Worm (Caenorhabditis elegans) whole organism, late embryonic: ENCODE data around the gene F49C12.5.
"Not testable (repeated sequence)": the region's sequence is repeated elsewhere in the genome, so short reads cannot be mapped to it uniquely, and the experiment has no call there.

Experiments
- C08G9.2 ChIP-seq: sonication (generic microtip); optimal IDR thresholded peaks from 2 replicates; lab custom pipeline; 2016; ENCODE audit warnings: mild to moderate bottlenecking, missing genetic modification characterization, moderate library complexity, missing compliant biosample characterization
- C38D4.7 ChIP-seq: fragments of 200-800 bp; sonication (Bioruptor generic); optimal IDR thresholded peaks from 2 replicates; lab custom pipeline; 2018; ENCODE audit warnings: mild to moderate bottlenecking, missing genetic modification characterization, moderate library complexity, missing compliant biosample characterization
- F13H6.1 ChIP-seq: sonication (generic microtip); optimal IDR thresholded peaks from 2 replicates; lab custom pipeline; 2016; ENCODE audit warnings: missing genetic modification characterization, missing compliant biosample characterization
- K02D7.2 ChIP-seq: sonication (generic microtip); optimal IDR thresholded peaks from 2 replicates; lab custom pipeline; 2017; ENCODE audit warnings: mild to moderate bottlenecking, missing genetic modification characterization, missing compliant biosample characterization
- K09A11.1 ChIP-seq: sonication (generic microtip); optimal IDR thresholded peaks from 2 replicates; lab custom pipeline; 2017; ENCODE audit warnings: antibody characterized with exemption, mild to moderate bottlenecking, missing genetic modification characterization, missing compliant biosample characterization; ENCODE audit not compliant: insufficient read depth
- T23F11.4 ChIP-seq: fragments of 200-800 bp; sonication (Bioruptor generic); optimal IDR thresholded peaks from 2 replicates; lab custom pipeline; 2018; ENCODE audit warnings: mild to moderate bottlenecking, missing genetic modification characterization, missing compliant biosample characterization
- ama-1 ChIP-seq: fragments of 150-350 bp; optimal IDR thresholded peaks from 2 replicates; lab custom pipeline; 2014
- ceh-18 ChIP-seq: sonication (generic microtip); optimal IDR thresholded peaks from 2 replicates; lab custom pipeline; 2016; ENCODE audit warnings: missing genetic modification characterization, missing compliant biosample characterization
- ceh-2 ChIP-seq: sonication (generic microtip); optimal IDR thresholded peaks from 2 replicates; lab custom pipeline; 2016; ENCODE audit warnings: missing genotype, missing genetic modification characterization, missing compliant biosample characterization
- ceh-22 ChIP-seq: sonication (generic microtip); optimal IDR thresholded peaks from 2 replicates; lab custom pipeline; 2017; ENCODE audit warnings: missing biosample characterization, missing genetic modification characterization
- ceh-24 ChIP-seq: sonication (generic microtip); optimal IDR thresholded peaks from 2 replicates; lab custom pipeline; 2016; ENCODE audit warnings: mild to moderate bottlenecking, missing genetic modification characterization, missing compliant biosample characterization
- ceh-30 ChIP-seq: fragments of 150-350 bp; optimal IDR thresholded peaks from 2 replicates; lab custom pipeline; 2014; ENCODE audit warnings: missing biosample characterization, missing genetic modification characterization
- ceh-31 ChIP-seq: sonication (generic microtip); optimal IDR thresholded peaks from 2 replicates; lab custom pipeline; 2016; ENCODE audit warnings: missing genetic modification characterization, missing compliant biosample characterization
- ceh-34 ChIP-seq: sonication (generic microtip); optimal IDR thresholded peaks from 2 replicates; lab custom pipeline; 2016; ENCODE audit warnings: mild to moderate bottlenecking, missing genetic modification characterization, missing compliant biosample characterization
- ceh-45 ChIP-seq: fragments of 200-800 bp; sonication (Bioruptor generic); IDR thresholded peaks from 2 replicates; pipeline ENCODE4 v1.3.6; 2022; ENCODE audit warnings: missing genetic modification reagents, missing genetic modification characterization, missing compliant biosample characterization
- ceh-48 ChIP-seq: sonication (generic microtip); optimal IDR thresholded peaks from 2 replicates; lab custom pipeline; 2016; ENCODE audit warnings: missing genetic modification characterization, inconsistent platforms, missing compliant biosample characterization
- ceh-6 ChIP-seq: fragments of 200-800 bp; sonication (Bioruptor generic); optimal IDR thresholded peaks from 2 replicates; lab custom pipeline; 2018; ENCODE audit warnings: mild to moderate bottlenecking, missing genetic modification characterization, missing compliant biosample characterization
- che-1 ChIP-seq: sonication (generic microtip); optimal IDR thresholded peaks from 2 replicates; lab custom pipeline; 2016; ENCODE audit warnings: mild to moderate bottlenecking, missing genetic modification characterization, missing compliant biosample characterization
- dmd-4 ChIP-seq: sonication (generic microtip); optimal IDR thresholded peaks from 2 replicates; lab custom pipeline; 2016; ENCODE audit warnings: borderline replicate concordance, missing genetic modification characterization, missing compliant biosample characterization
- dve-1 ChIP-seq: sonication (generic microtip); optimal IDR thresholded peaks from 2 replicates; lab custom pipeline; 2017; ENCODE audit warnings: antibody characterized with exemption, mild to moderate bottlenecking, missing genetic modification characterization, missing compliant biosample characterization
- elt-2 ChIP-seq: sonication (generic microtip); optimal IDR thresholded peaks from 2 replicates; lab custom pipeline; 2016; ENCODE audit warnings: missing genetic modification reagents, missing genetic modification characterization, missing compliant biosample characterization
- elt-4 ChIP-seq: sonication (generic microtip); optimal IDR thresholded peaks from 2 replicates; lab custom pipeline; 2016; ENCODE audit warnings: missing genetic modification characterization, missing compliant biosample characterization
- fax-1 ChIP-seq: sonication (generic microtip); optimal IDR thresholded peaks from 2 replicates; lab custom pipeline; 2016; ENCODE audit warnings: missing genotype, missing genetic modification characterization, missing compliant biosample characterization
- fkh-6 ChIP-seq: sonication (generic microtip); optimal IDR thresholded peaks from 2 replicates; lab custom pipeline; 2016; ENCODE audit warnings: missing genetic modification characterization, missing compliant biosample characterization
- gmeb-2 ChIP-seq: sonication (generic microtip); optimal IDR thresholded peaks from 2 replicates; lab custom pipeline; 2016; ENCODE audit warnings: missing genetic modification characterization, inconsistent platforms, missing compliant biosample characterization
- hlh-13 ChIP-seq: fragments of 200-800 bp; sonication (Bioruptor generic); optimal IDR thresholded peaks from 2 replicates; lab custom pipeline; 2018; ENCODE audit warnings: mild to moderate bottlenecking, missing genetic modification characterization, missing compliant biosample characterization
- hlh-15 ChIP-seq: sonication (generic microtip); optimal IDR thresholded peaks from 2 replicates; lab custom pipeline; 2016; ENCODE audit warnings: missing genetic modification characterization, missing compliant biosample characterization
- hlh-30 ChIP-seq: sonication (generic microtip); optimal IDR thresholded peaks from 2 replicates; lab custom pipeline; 2017; ENCODE audit warnings: antibody characterized with exemption, missing genetic modification characterization, missing compliant biosample characterization; ENCODE audit not compliant: insufficient read depth
- hlh-6 ChIP-seq: sonication (generic microtip); optimal IDR thresholded peaks from 2 replicates; lab custom pipeline; 2016; ENCODE audit warnings: missing genotype, missing genetic modification characterization, missing compliant biosample characterization
- hlh-8 ChIP-seq: sonication (generic microtip); optimal IDR thresholded peaks from 2 replicates; lab custom pipeline; 2016; ENCODE audit warnings: missing genotype, missing genetic modification characterization, missing compliant biosample characterization
- lim-6 ChIP-seq: sonication (generic microtip); optimal IDR thresholded peaks from 2 replicates; lab custom pipeline; 2016; ENCODE audit warnings: missing genetic modification characterization, missing compliant biosample characterization
- lin-11 ChIP-seq: fragments of 200-800 bp; sonication (Bioruptor generic); optimal IDR thresholded peaks from 2 replicates; lab custom pipeline; 2018; ENCODE audit warnings: mild to moderate bottlenecking, missing genetic modification characterization, missing compliant biosample characterization
- madf-2 ChIP-seq: sonication (generic microtip); optimal IDR thresholded peaks from 2 replicates; lab custom pipeline; 2017; ENCODE audit warnings: missing genetic modification characterization, missing compliant biosample characterization
- nhr-11 ChIP-seq: fragments of 150-350 bp; optimal IDR thresholded peaks from 2 replicates; lab custom pipeline; 2014; ENCODE audit warnings: missing biosample characterization, missing genetic modification characterization
- npax-4 ChIP-seq: sonication (generic microtip); optimal IDR thresholded peaks from 2 replicates; lab custom pipeline; 2016; ENCODE audit warnings: missing genetic modification characterization, missing compliant biosample characterization
- pat-9 ChIP-seq: fragments of 200-800 bp; sonication (Bioruptor generic); optimal IDR thresholded peaks from 2 replicates; lab custom pipeline; 2018; ENCODE audit warnings: mild to moderate bottlenecking, missing genetic modification characterization, moderate library complexity, missing compliant biosample characterization
- pax-1 ChIP-seq: fragments of 150-350 bp; optimal IDR thresholded peaks from 2 replicates; lab custom pipeline; 2014; ENCODE audit warnings: missing biosample characterization, missing genetic modification characterization
- pqm-1 ChIP-seq: sonication (generic microtip); optimal IDR thresholded peaks from 2 replicates; lab custom pipeline; 2016; ENCODE audit warnings: missing genetic modification characterization, missing compliant biosample characterization
- ref-2 ChIP-seq: sonication (generic microtip); optimal IDR thresholded peaks from 2 replicates; lab custom pipeline; 2016; ENCODE audit warnings: missing genetic modification characterization, missing compliant biosample characterization
- sdc-2 ChIP-seq: sonication (generic microtip); optimal IDR thresholded peaks from 2 replicates; lab custom pipeline; 2016; ENCODE audit warnings: missing genotype, missing genetic modification characterization, missing compliant biosample characterization
- syd-9 ChIP-seq: sonication (generic microtip); optimal IDR thresholded peaks from 2 replicates; lab custom pipeline; 2016; ENCODE audit warnings: mild to moderate bottlenecking, missing genetic modification characterization, moderate library complexity, missing compliant biosample characterization
- tbx-2 ChIP-seq: sonication (generic microtip); optimal IDR thresholded peaks from 2 replicates; lab custom pipeline; 2016; ENCODE audit warnings: missing genetic modification characterization, missing compliant biosample characterization
- tbx-7 ChIP-seq: sonication (generic microtip); optimal IDR thresholded peaks from 2 replicates; lab custom pipeline; 2016; ENCODE audit warnings: missing genotype, missing genetic modification characterization, missing compliant biosample characterization
- ttx-3 ChIP-seq: sonication (generic microtip); optimal IDR thresholded peaks from 2 replicates; lab custom pipeline; 2016; ENCODE audit warnings: missing genetic modification reagents, missing genetic modification characterization, missing compliant biosample characterization
- unc-3 ChIP-seq, 2 experiments: fragments of 200-800 bp in 1 of 2; sonication (Bioruptor generic) in 1 of 2; sonication (generic microtip) in 1 of 2; conservative IDR thresholded peaks in 1 of 2; optimal IDR thresholded peaks in 1 of 2; 2 replicates each; pipeline versions ENCODE4 v1.3.6 to Lab custom; 2016 to 2022; ENCODE audit warnings: missing compliant biosample characterization in 2 of 2, missing genetic modification characterization in 2 of 2, missing genetic modification reagents in 1 of 2
- unc-55 ChIP-seq: sonication (generic microtip); optimal IDR thresholded peaks from 2 replicates; lab custom pipeline; 2017; ENCODE audit warnings: missing biosample characterization, missing genetic modification reagents, missing genetic modification characterization
- unc-86 ChIP-seq: sonication (generic microtip); optimal IDR thresholded peaks from 2 replicates; lab custom pipeline; 2016; ENCODE audit warnings: missing genetic modification characterization, missing compliant biosample characterization
- zip-5 ChIP-seq: sonication (generic microtip); optimal IDR thresholded peaks from 2 replicates; lab custom pipeline; 2016; ENCODE audit warnings: missing genetic modification characterization, missing compliant biosample characterization
- ztf-16 ChIP-seq: sonication (generic microtip); optimal IDR thresholded peaks from 2 replicates; lab custom pipeline; 2017; ENCODE audit warnings: missing genetic modification characterization, missing compliant biosample characterization

The F49C12.5 gene

DNA sequence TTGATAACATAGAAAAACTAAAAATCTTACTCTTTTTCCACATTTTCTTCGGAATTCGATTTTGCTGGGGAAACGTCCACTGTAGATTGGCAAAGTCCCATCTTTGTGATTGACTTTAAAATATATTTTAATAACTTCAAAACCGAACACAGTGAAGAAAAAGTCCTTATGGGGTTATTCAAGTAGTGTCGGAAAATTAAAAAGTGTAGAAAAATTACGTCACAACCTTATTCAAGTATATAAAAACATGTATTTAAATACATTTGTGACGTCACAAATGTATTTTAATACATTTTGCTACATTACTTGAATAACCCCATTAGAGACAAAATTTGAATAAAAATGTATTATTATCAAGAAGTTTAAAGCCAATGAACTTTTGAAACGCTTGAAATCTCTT lies 8.1 kb downstream of the F49C12.5 start, which contains the start of gene F49C12.7:
Gene F49C12.7, minus strand, starts transcription at position 101 of the 400 bp plus-strand sequence.
- not testable (repeated sequence) for TF ChIP-seq che-1, hlh-6, K02D7.2 (tag; lab: Kevin White, UChicago)

ce11 chrIV:9316068-9316681 lies 11.5 kb downstream of the F49C12.5 start, which contains the start of the genes F49C12.9 and rpn-7:
Gene F49C12.9, minus strand, starts transcription at chrIV:9316215.
Gene rpn-7, plus strand, starts transcription at chrIV:9316631.
- TF ChIP-seq K02D7.2 (tag; lab: Kevin White, UChicago), result peak; percentile 9
- peak; percentile 44 for TF ChIP-seq zip-5
- peak; percentile 34 for TF ChIP-seq ceh-18 (tag; lab: Kevin White, UChicago)
- TF ChIP-seq syd-9, result peak; percentile 24
- no peak for TF ChIP-seq nhr-11 (tag; lab: Kevin White, UChicago)
- peak; percentile 5 for TF ChIP-seq npax-4 (tag; lab: Kevin White, UChicago)
- no peak for TF ChIP-seq hlh-8 (tag; lab: Kevin White, UChicago)
- no peak for TF ChIP-seq unc-3 (GFP tag; conservative IDR thresholded peaks at IDR 0.05; lab: Robert Waterston, UW)
- TF ChIP-seq unc-3 (tag; optimal IDR thresholded peaks at IDR 0.05; lab: Kevin White, UChicago), result peak; percentile 62
- no peak for TF ChIP-seq pax-1 (tag; lab: Kevin White, UChicago)
- TF ChIP-seq che-1 (tag; lab: Kevin White, UChicago), result peak; percentile 43
- no peak for TF ChIP-seq elt-4
- TF ChIP-seq T23F11.4 (GFP tag; lab: Kevin White, UChicago), result peak; percentile 13
- no peak for TF ChIP-seq tbx-7
- peak; percentile 79 for TF ChIP-seq tbx-2 (tag; lab: Kevin White, UChicago)
- no peak for TF ChIP-seq ceh-30 (tag; lab: Kevin White, UChicago)
- no peak for TF ChIP-seq sdc-2 (tag; lab: Kevin White, UChicago)
- TF ChIP-seq fax-1 (tag; lab: Kevin White, UChicago), result peak; percentile 43
- TF ChIP-seq elt-2, result peak; percentile 82
- no peak for TF ChIP-seq ama-1 (lab: Kevin White, UChicago)
- TF ChIP-seq ztf-16 (tag; lab: Kevin White, UChicago), result peak; percentile 49
- no peak for TF ChIP-seq dve-1 (tag; lab: Kevin White, UChicago)
- peak; percentile 81 for TF ChIP-seq K09A11.1
- TF ChIP-seq hlh-30 (tag; lab: Kevin White, UChicago), result no peak
- TF ChIP-seq F13H6.1 (tag; lab: Kevin White, UChicago), result peak; percentile 35
- peak; percentile 59 for TF ChIP-seq hlh-15 (tag; lab: Kevin White, UChicago)
- TF ChIP-seq ceh-31 (tag; lab: Kevin White, UChicago), result peak; percentile 64
- no peak for TF ChIP-seq unc-55
- TF ChIP-seq ceh-22, result no peak
- TF ChIP-seq ceh-24 (tag; lab: Kevin White, UChicago), result no peak
- peak; percentile 25 for TF ChIP-seq lin-11 (tag; lab: Kevin White, UChicago)
- peak; percentile 55 for TF ChIP-seq unc-86
- peak; percentile 64 for TF ChIP-seq ceh-6 (GFP tag; lab: Kevin White, UChicago)
- TF ChIP-seq dmd-4 (tag; lab: Kevin White, UChicago), result no peak
- no peak for TF ChIP-seq hlh-13
- TF ChIP-seq C08G9.2 (tag; lab: Kevin White, UChicago), result peak; percentile 23
- peak; percentile 59 for TF ChIP-seq ceh-48 (tag; lab: Kevin White, UChicago)
- TF ChIP-seq C38D4.7, result peak; percentile 61
- TF ChIP-seq pqm-1 (tag; lab: Kevin White, UChicago), result no peak
- TF ChIP-seq madf-2 (tag; lab: Kevin White, UChicago), result no peak
- peak; percentile 65 for TF ChIP-seq fkh-6
- peak; percentile 62 for TF ChIP-seq ceh-2
- peak; percentile 19 for TF ChIP-seq lim-6
- TF ChIP-seq gmeb-2 (tag; lab: Kevin White, UChicago), result no peak
- peak; percentile 64 for TF ChIP-seq pat-9 (tag; lab: Kevin White, UChicago)
- TF ChIP-seq ceh-45, result 0 out of 2 replicates have a peak, but pooled peaks have one; percentile 42
- peak; percentile 73 for TF ChIP-seq ttx-3 (tag; lab: Kevin White, UChicago)
- TF ChIP-seq ceh-34 (tag; lab: Kevin White, UChicago), result peak; percentile 68
- peak; percentile 22 for TF ChIP-seq ref-2 (tag; lab: Kevin White, UChicago)
